Worm (Caenorhabditis elegans): ENCODE measurements around the gene thn-6.

thn-6 gene

DNA sequence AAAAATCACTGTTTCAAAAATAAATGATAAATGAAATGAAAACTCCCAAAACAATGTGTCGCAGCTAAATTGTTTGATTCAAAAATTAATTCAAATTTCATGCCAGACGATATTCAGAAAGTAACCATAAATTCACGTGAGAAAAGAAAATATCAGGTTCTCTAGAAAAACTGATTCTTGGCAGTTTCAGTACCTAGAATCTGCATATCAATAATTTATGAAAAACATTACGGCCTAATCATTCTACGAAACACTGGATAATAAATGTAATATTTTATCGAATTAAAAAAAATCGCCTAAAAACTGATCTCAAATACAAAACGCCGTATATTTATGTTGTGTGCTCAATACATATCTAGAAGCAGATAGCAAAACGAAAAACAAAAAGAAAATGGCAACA, 27.9 kb upstream of the thn-6 start:
- TF ChIP-seq lsy-2 (tag; optimal IDR thresholded peaks at IDR 0.05) (peak in 1 of 2 experiments; percentile 38), F16B12.6 (tag; optimal IDR thresholded peaks at IDR 0.05) (no peak), mab-9 (GFP tag; IDR thresholded peaks at IDR 0.05) (no peak), nhr-12 (tag; optimal IDR thresholded peaks at IDR 0.05) (no peak), isw-1 (GFP tag; IDR thresholded peaks at IDR 0.05) (no peak), tlp-1 (tag; optimal IDR thresholded peaks at IDR 0.05) (no peak), xbp-1 (tag; optimal IDR thresholded peaks at IDR 0.05) (no peak), efl-3 (GFP tag; optimal IDR thresholded peaks at IDR 0.05) (no peak), dsc-1 (tag; optimal IDR thresholded peaks at IDR 0.05) (peak; percentile 20), ztf-11 (tag; optimal IDR thresholded peaks at IDR 0.05) (no peak), nhr-20 (tag; optimal IDR thresholded peaks at IDR 0.05) (no peak), ces-1 (GFP tag; optimal IDR thresholded peaks at IDR 0.05) (no peak), aly-2 (tag; optimal IDR thresholded peaks at IDR 0.05) (no peak), ceh-82 (tag; optimal IDR thresholded peaks at IDR 0.05) (no peak), ceh-90 (tag; optimal IDR thresholded peaks at IDR 0.05) (no peak), fkh-10 (GFP tag; optimal IDR thresholded peaks at IDR 0.05) (no peak), unc-98 (GFP tag; IDR thresholded peaks at IDR 0.05) (no peak), grh-1 (GFP tag; IDR thresholded peaks at IDR 0.05) (no peak), sptf-1 (tag; optimal IDR thresholded peaks at IDR 0.05) (no peak), nhr-19 (GFP tag; conservative IDR thresholded peaks at IDR 0.05) (no peak), ama-1 (optimal IDR thresholded peaks at IDR 0.05) (no peak), zip-4 (GFP tag; optimal IDR thresholded peaks at IDR 0.05) (no peak), ets-5 (GFP tag; IDR thresholded peaks at IDR 0.05) (no peak), rnt-1 (tag; optimal IDR thresholded peaks at IDR 0.05) (no peak), ceh-88 (GFP tag; IDR thresholded peaks at IDR 0.05) (no peak), dpl-1 (GFP tag; optimal IDR thresholded peaks at IDR 0.05) (no peak), nhr-47 (tag; optimal IDR thresholded peaks at IDR 0.05) (peak; percentile 60), aha-1 (tag; optimal IDR thresholded peaks at IDR 0.05) (no peak), lin-39 (tag; optimal IDR thresholded peaks at IDR 0.05) (no peak), mdl-1 (tag; optimal IDR thresholded peaks at IDR 0.05) (no peak), alr-1 (tag; optimal IDR thresholded peaks at IDR 0.05; ENCODE audit: borderline replicate concordance) (no peak), lir-3 (tag; optimal IDR thresholded peaks at IDR 0.05; ENCODE audit: poor library complexity) (no peak), jun-1 (tag; optimal IDR thresholded peaks at IDR 0.05) (no peak), nhr-77 (tag; optimal IDR thresholded peaks at IDR 0.05) (no peak), egl-13 (tag; optimal IDR thresholded peaks at IDR 0.05) (no peak), irx-1 (tag; optimal IDR thresholded peaks at IDR 0.05) (no peak), pax-3 (tag; optimal IDR thresholded peaks at IDR 0.05) (no peak), skn-1 (tag; optimal IDR thresholded peaks at IDR 0.05) (no peak), elt-2 (tag; optimal IDR thresholded peaks at IDR 0.05) (no peak), lin-35 (GFP tag; optimal IDR thresholded peaks at IDR 0.05) (no peak), ceh-63 (GFP tag; optimal IDR thresholded peaks at IDR 0.05) (no peak), blmp-1 (tag; optimal IDR thresholded peaks at IDR 0.05) (no peak), hlh-4 (tag; optimal IDR thresholded peaks at IDR 0.05) (peak; percentile 36), nhr-71 (tag; optimal IDR thresholded peaks at IDR 0.05) (peak; percentile 69), snu-23 (GFP tag; optimal IDR thresholded peaks at IDR 0.05) (no peak), nhr-84 (tag; optimal IDR thresholded peaks at IDR 0.05) (no peak), egl-27 (tag; optimal IDR thresholded peaks at IDR 0.05) (no peak), swsn-7 (tag; optimal IDR thresholded peaks at IDR 0.05) (no peak), lin-14 (GFP tag; optimal IDR thresholded peaks at IDR 0.05) (no peak), ceh-8 (GFP tag; optimal IDR thresholded peaks at IDR 0.05) (no peak), fkh-8 (tag; optimal IDR thresholded peaks at IDR 0.05) (peak; percentile 81)

All from whole organism, L1 larva.